Worm (Caenorhabditis elegans): ENCODE data around the gene C06H2.2.

DNA sequence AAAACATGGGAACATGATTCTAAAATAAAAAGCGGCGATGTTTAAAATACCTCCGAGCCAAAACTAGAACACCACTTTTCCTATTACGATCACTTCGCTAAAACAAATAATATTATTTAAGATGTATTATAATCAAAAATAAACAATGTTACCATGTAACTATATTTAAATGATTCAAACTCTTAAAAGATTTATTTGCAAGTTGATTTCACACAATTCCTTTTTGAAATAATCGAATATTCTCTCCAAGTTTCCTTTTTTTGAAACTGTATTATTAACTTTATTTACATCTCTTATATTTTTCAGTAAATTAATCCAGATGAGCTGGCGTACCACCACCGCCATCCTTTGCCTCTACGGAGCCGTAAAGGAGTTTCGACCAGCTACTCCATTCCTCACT is 16.2 kb downstream of the C06H2.2 start, which contains the start of gene folt-1:
- no peak for TF ChIP-seq nhr-237 (tag; optimal IDR thresholded peaks at IDR 0.05)
- no peak for TF ChIP-seq mab-5 (tag; optimal IDR thresholded peaks at IDR 0.05)
- no peak for TF ChIP-seq ces-1 (GFP tag; optimal IDR thresholded peaks at IDR 0.05)
